Worm (Caenorhabditis elegans) whole organism, late embryonic: Measurements from ENCODE around the gene B0024.4.
A peak's percentile ranks its signal among the peaks of the same experiment; 100 is the strongest.

Source experiments
- C08G9.2 ChIP-seq: sonication (generic microtip); optimal IDR thresholded peaks from 2 replicates; lab custom pipeline; 2016; ENCODE audit warnings: mild to moderate bottlenecking, missing genetic modification characterization, moderate library complexity, missing compliant biosample characterization
- C38D4.7 ChIP-seq: fragments of 200-800 bp; sonication (Bioruptor generic); optimal IDR thresholded peaks from 2 replicates; lab custom pipeline; 2018; ENCODE audit warnings: mild to moderate bottlenecking, missing genetic modification characterization, moderate library complexity, missing compliant biosample characterization
- T23F11.4 ChIP-seq: fragments of 200-800 bp; sonication (Bioruptor generic); optimal IDR thresholded peaks from 2 replicates; lab custom pipeline; 2018; ENCODE audit warnings: mild to moderate bottlenecking, missing genetic modification characterization, missing compliant biosample characterization
- Y22D7AL.16 ChIP-seq: sonication (generic microtip); optimal IDR thresholded peaks from 2 replicates; lab custom pipeline; 2016; ENCODE audit warnings: missing genetic modification characterization, missing compliant biosample characterization
- ama-1 ChIP-seq: fragments of 150-350 bp; optimal IDR thresholded peaks from 2 replicates; lab custom pipeline; 2014
- ceh-2 ChIP-seq: sonication (generic microtip); optimal IDR thresholded peaks from 2 replicates; lab custom pipeline; 2016; ENCODE audit warnings: missing genotype, missing genetic modification characterization, missing compliant biosample characterization
- ceh-30 ChIP-seq: fragments of 150-350 bp; optimal IDR thresholded peaks from 2 replicates; lab custom pipeline; 2014; ENCODE audit warnings: missing biosample characterization, missing genetic modification characterization
- ceh-34 ChIP-seq: sonication (generic microtip); optimal IDR thresholded peaks from 2 replicates; lab custom pipeline; 2016; ENCODE audit warnings: mild to moderate bottlenecking, missing genetic modification characterization, missing compliant biosample characterization
- ceh-45 ChIP-seq: fragments of 200-800 bp; sonication (Bioruptor generic); IDR thresholded peaks from 2 replicates; pipeline ENCODE4 v1.3.6; 2022; ENCODE audit warnings: missing genetic modification reagents, missing genetic modification characterization, missing compliant biosample characterization
- ceh-48 ChIP-seq: sonication (generic microtip); optimal IDR thresholded peaks from 2 replicates; lab custom pipeline; 2016; ENCODE audit warnings: missing genetic modification characterization, inconsistent platforms, missing compliant biosample characterization
- ceh-6 ChIP-seq: fragments of 200-800 bp; sonication (Bioruptor generic); optimal IDR thresholded peaks from 2 replicates; lab custom pipeline; 2018; ENCODE audit warnings: mild to moderate bottlenecking, missing genetic modification characterization, missing compliant biosample characterization
- ceh-9 ChIP-seq: sonication (generic microtip); optimal IDR thresholded peaks from 2 replicates; lab custom pipeline; 2016; ENCODE audit warnings: mild to moderate bottlenecking, missing genetic modification characterization, inconsistent platforms, missing compliant biosample characterization
- che-1 ChIP-seq: sonication (generic microtip); optimal IDR thresholded peaks from 2 replicates; lab custom pipeline; 2016; ENCODE audit warnings: mild to moderate bottlenecking, missing genetic modification characterization, missing compliant biosample characterization
- elt-2 ChIP-seq: sonication (generic microtip); optimal IDR thresholded peaks from 2 replicates; lab custom pipeline; 2016; ENCODE audit warnings: missing genetic modification reagents, missing genetic modification characterization, missing compliant biosample characterization
- ets-4 ChIP-seq: sonication (generic microtip); optimal IDR thresholded peaks from 2 replicates; lab custom pipeline; 2016; ENCODE audit warnings: missing genetic modification characterization, missing compliant biosample characterization
- eyg-1 ChIP-seq: sonication (generic microtip); optimal IDR thresholded peaks from 2 replicates; lab custom pipeline; 2016; ENCODE audit warnings: missing genotype, missing genetic modification characterization, missing compliant biosample characterization
- fax-1 ChIP-seq: sonication (generic microtip); optimal IDR thresholded peaks from 2 replicates; lab custom pipeline; 2016; ENCODE audit warnings: missing genotype, missing genetic modification characterization, missing compliant biosample characterization
- gmeb-2 ChIP-seq: sonication (generic microtip); optimal IDR thresholded peaks from 2 replicates; lab custom pipeline; 2016; ENCODE audit warnings: missing genetic modification characterization, inconsistent platforms, missing compliant biosample characterization
- hlh-30 ChIP-seq: sonication (generic microtip); optimal IDR thresholded peaks from 2 replicates; lab custom pipeline; 2017; ENCODE audit warnings: antibody characterized with exemption, missing genetic modification characterization, missing compliant biosample characterization; ENCODE audit not compliant: insufficient read depth
- hlh-8 ChIP-seq: sonication (generic microtip); optimal IDR thresholded peaks from 2 replicates; lab custom pipeline; 2016; ENCODE audit warnings: missing genotype, missing genetic modification characterization, missing compliant biosample characterization
- lim-6 ChIP-seq: sonication (generic microtip); optimal IDR thresholded peaks from 2 replicates; lab custom pipeline; 2016; ENCODE audit warnings: missing genetic modification characterization, missing compliant biosample characterization
- madf-2 ChIP-seq: sonication (generic microtip); optimal IDR thresholded peaks from 2 replicates; lab custom pipeline; 2017; ENCODE audit warnings: missing genetic modification characterization, missing compliant biosample characterization
- mec-3 ChIP-seq: sonication (generic microtip); optimal IDR thresholded peaks from 2 replicates; lab custom pipeline; 2016; ENCODE audit warnings: borderline replicate concordance, missing genetic modification characterization, missing compliant biosample characterization
- npax-4 ChIP-seq: sonication (generic microtip); optimal IDR thresholded peaks from 2 replicates; lab custom pipeline; 2016; ENCODE audit warnings: missing genetic modification characterization, missing compliant biosample characterization
- odd-2 ChIP-seq: sonication (generic microtip); optimal IDR thresholded peaks from 2 replicates; lab custom pipeline; 2017; ENCODE audit warnings: antibody characterized with exemption, mild to moderate bottlenecking, missing genetic modification characterization, missing compliant biosample characterization
- pat-9 ChIP-seq: fragments of 200-800 bp; sonication (Bioruptor generic); optimal IDR thresholded peaks from 2 replicates; lab custom pipeline; 2018; ENCODE audit warnings: mild to moderate bottlenecking, missing genetic modification characterization, moderate library complexity, missing compliant biosample characterization
- pax-1 ChIP-seq: fragments of 150-350 bp; optimal IDR thresholded peaks from 2 replicates; lab custom pipeline; 2014; ENCODE audit warnings: missing biosample characterization, missing genetic modification characterization
- pha-4 ChIP-seq: fragments of 150-350 bp; optimal IDR thresholded peaks from 2 replicates; lab custom pipeline; 2018; ENCODE audit warnings: missing biosample characterization, missing genetic modification reagents, missing genetic modification characterization
- pqm-1 ChIP-seq: sonication (generic microtip); optimal IDR thresholded peaks from 2 replicates; lab custom pipeline; 2016; ENCODE audit warnings: missing genetic modification characterization, missing compliant biosample characterization
- pros-1 ChIP-seq: fragments of 150-350 bp; optimal IDR thresholded peaks from 2 replicates; lab custom pipeline; 2014; ENCODE audit warnings: missing biosample characterization, missing genetic modification reagents, missing genetic modification characterization
- rnt-1 ChIP-seq: sonication (generic microtip); optimal IDR thresholded peaks from 2 replicates; lab custom pipeline; 2016; ENCODE audit warnings: missing genetic modification characterization, missing compliant biosample characterization
- sdc-2 ChIP-seq: sonication (generic microtip); optimal IDR thresholded peaks from 2 replicates; lab custom pipeline; 2016; ENCODE audit warnings: missing genotype, missing genetic modification characterization, missing compliant biosample characterization
- sox-2 ChIP-seq: fragments of 200-800 bp; sonication (Bioruptor generic); IDR thresholded peaks from 2 replicates; pipeline ENCODE4 v1.3.6; 2022; ENCODE audit warnings: missing genetic modification reagents, missing genetic modification characterization, missing compliant biosample characterization
- sox-4 ChIP-seq: sonication (generic microtip); optimal IDR thresholded peaks from 2 replicates; lab custom pipeline; 2017; ENCODE audit warnings: mild to moderate bottlenecking, missing genetic modification characterization, inconsistent platforms, missing compliant biosample characterization
- syd-9 ChIP-seq: sonication (generic microtip); optimal IDR thresholded peaks from 2 replicates; lab custom pipeline; 2016; ENCODE audit warnings: mild to moderate bottlenecking, missing genetic modification characterization, moderate library complexity, missing compliant biosample characterization
- tbx-7 ChIP-seq: sonication (generic microtip); optimal IDR thresholded peaks from 2 replicates; lab custom pipeline; 2016; ENCODE audit warnings: missing genotype, missing genetic modification characterization, missing compliant biosample characterization
- ttx-3 ChIP-seq: sonication (generic microtip); optimal IDR thresholded peaks from 2 replicates; lab custom pipeline; 2016; ENCODE audit warnings: missing genetic modification reagents, missing genetic modification characterization, missing compliant biosample characterization
- unc-3 ChIP-seq, 2 experiments: fragments of 200-800 bp in 1 of 2; sonication (Bioruptor generic) in 1 of 2; sonication (generic microtip) in 1 of 2; conservative IDR thresholded peaks in 1 of 2; optimal IDR thresholded peaks in 1 of 2; 2 replicates each; pipeline versions ENCODE4 v1.3.6 to Lab custom; 2016 to 2022; ENCODE audit warnings: missing compliant biosample characterization in 2 of 2, missing genetic modification characterization in 2 of 2, missing genetic modification reagents in 1 of 2
- unc-42 ChIP-seq: sonication (generic microtip); optimal IDR thresholded peaks from 2 replicates; lab custom pipeline; 2016; ENCODE audit warnings: missing genotype, missing genetic modification characterization, missing compliant biosample characterization
- zip-5 ChIP-seq: sonication (generic microtip); optimal IDR thresholded peaks from 2 replicates; lab custom pipeline; 2016; ENCODE audit warnings: missing genetic modification characterization, missing compliant biosample characterization

B0024.4 gene

DNA sequence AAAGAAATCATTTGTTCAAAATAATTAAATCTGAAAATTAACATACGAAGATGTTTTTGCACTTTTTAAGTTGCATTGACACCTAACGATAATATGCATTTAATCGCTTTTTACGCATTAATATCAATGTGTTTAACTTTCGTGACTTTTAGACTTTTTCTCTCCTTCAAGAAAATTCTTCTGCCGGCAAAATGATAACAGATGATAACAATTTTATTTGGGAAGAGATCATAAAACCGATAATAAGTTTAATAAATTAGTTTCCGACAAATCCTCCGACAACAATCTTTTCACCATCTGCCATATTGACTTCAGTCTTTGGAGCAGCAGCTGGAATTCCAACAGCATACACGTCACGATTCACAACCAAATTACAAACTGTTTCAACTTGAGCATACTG is 17.1 kb upstream of the B0024.4 start:
- TF ChIP-seq odd-2 (tag; lab: Kevin White, UChicago) (no peak), elt-2 (tag; lab: Kevin White, UChicago) (peak; percentile 15)

ce11 chrV:10281374-10281773 is 15.8 kb upstream of the B0024.4 start, which contains the start of gene lys-2:
lys-2 (minus strand) TSS chrV:10281474.
- TF ChIP-seq sdc-2 (tag; lab: Kevin White, UChicago) (no peak), ttx-3 (tag; lab: Kevin White, UChicago) (no peak), zip-5 (tag; lab: Kevin White, UChicago) (no peak), rnt-1 (no peak), ceh-6 (no peak), syd-9 (tag; lab: Kevin White, UChicago) (no peak), tbx-7 (tag; lab: Kevin White, UChicago) (no peak), ama-1 (no peak), lim-6 (no peak), npax-4 (tag; lab: Kevin White, UChicago) (no peak), sox-2 (GFP tag; lab: Robert Waterston, UW) (no peak), pax-1 (tag; lab: Kevin White, UChicago) (no peak), sox-4 (tag; lab: Kevin White, UChicago) (no peak), ceh-2 (tag; lab: Kevin White, UChicago) (no peak), unc-3 (GFP tag; conservative IDR thresholded peaks at IDR 0.05; lab: Robert Waterston, UW) (no peak), unc-3 (tag; optimal IDR thresholded peaks at IDR 0.05; lab: Kevin White, UChicago) (no peak)

ce11 chrV:10283444-10283843 is 13.8 kb upstream of the B0024.4 start, which contains the start of gene lys-3:
lys-3 (minus strand) TSS chrV:10283544.
- no peak for TF ChIP-seq C08G9.2 (tag; lab: Kevin White, UChicago)

DNA sequence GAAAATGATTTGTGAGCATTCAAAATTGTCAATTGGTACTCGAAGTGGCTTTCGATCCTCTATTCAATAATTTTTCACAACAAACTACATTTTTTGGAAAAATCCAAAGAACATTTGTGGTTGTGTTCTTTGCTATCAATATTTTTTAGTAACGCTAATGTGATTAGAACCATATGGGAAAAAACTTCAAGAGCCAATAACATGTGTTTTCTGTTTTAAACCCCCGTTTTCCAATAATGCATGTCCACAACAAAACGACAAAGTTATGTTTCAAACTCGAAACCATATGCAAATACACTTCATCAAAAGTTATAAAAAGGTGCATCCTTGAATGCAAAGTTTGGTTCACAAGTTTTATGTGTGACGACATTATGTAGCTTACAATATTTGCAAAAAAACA is 11.3 kb upstream of the B0024.4 start:
- TF ChIP-seq pha-4 (tag; lab: Kevin White, UChicago) (no peak), ama-1 (no peak), lim-6 (no peak), unc-3 (GFP tag; conservative IDR thresholded peaks at IDR 0.05; lab: Robert Waterston, UW) (no peak), unc-3 (tag; optimal IDR thresholded peaks at IDR 0.05; lab: Kevin White, UChicago) (no peak), eyg-1 (tag; lab: Kevin White, UChicago) (no peak), hlh-30 (tag; lab: Kevin White, UChicago) (no peak), che-1 (tag; lab: Kevin White, UChicago) (no peak), C08G9.2 (tag; lab: Kevin White, UChicago) (no peak), ceh-30 (tag; lab: Kevin White, UChicago) (no peak), pax-1 (tag; lab: Kevin White, UChicago) (no peak), hlh-8 (tag; lab: Kevin White, UChicago) (no peak), madf-2 (tag; lab: Kevin White, UChicago) (no peak), sox-2 (GFP tag; lab: Robert Waterston, UW) (no peak), unc-42 (no peak), ets-4 (tag; lab: Kevin White, UChicago) (no peak), Y22D7AL.16 (no peak), gmeb-2 (no peak)

DNA sequence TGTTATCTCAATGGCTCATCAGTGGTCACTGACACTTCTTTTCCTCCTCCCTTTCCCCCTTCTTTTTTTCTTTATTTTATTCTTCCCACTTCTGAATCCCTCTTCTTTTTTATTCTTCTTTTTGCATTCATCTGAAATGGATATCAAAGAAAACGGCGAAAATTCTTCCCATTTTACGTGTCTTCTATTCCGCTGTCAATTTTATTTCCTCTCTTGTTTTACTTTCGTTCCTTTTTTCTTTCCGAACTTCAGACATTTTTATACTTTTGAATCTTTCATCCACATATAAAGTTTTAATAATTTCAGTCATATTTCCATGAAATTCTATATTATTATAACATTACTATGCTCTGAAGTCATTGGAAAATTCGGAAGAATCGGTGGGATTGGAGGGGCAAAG is 9.9 kb upstream of the B0024.4 start, which contains the start of gene B0024.3:
TSS of gene B0024.3 (plus strand) at position 301 of the 400 bp plus-strand sequence.
- no peak for TF ChIP-seq ceh-34 (tag; lab: Kevin White, UChicago)
- no peak for TF ChIP-seq T23F11.4 (GFP tag; lab: Kevin White, UChicago)
- TF ChIP-seq zip-5 (tag; lab: Kevin White, UChicago): no peak
- TF ChIP-seq fax-1 (tag; lab: Kevin White, UChicago): no peak
- TF ChIP-seq mec-3 (tag; lab: Kevin White, UChicago): no peak
- TF ChIP-seq unc-3 (GFP tag; conservative IDR thresholded peaks at IDR 0.05; lab: Robert Waterston, UW): no peak
- TF ChIP-seq unc-3 (tag; optimal IDR thresholded peaks at IDR 0.05; lab: Kevin White, UChicago): no peak
- TF ChIP-seq npax-4 (tag; lab: Kevin White, UChicago): no peak
- no peak for TF ChIP-seq ttx-3 (tag; lab: Kevin White, UChicago)
- no peak for TF ChIP-seq che-1 (tag; lab: Kevin White, UChicago)
- no peak for TF ChIP-seq ceh-2 (tag; lab: Kevin White, UChicago)
- no peak for TF ChIP-seq lim-6
- no peak for TF ChIP-seq hlh-30 (tag; lab: Kevin White, UChicago)
- TF ChIP-seq pros-1 (tag; lab: Kevin White, UChicago): no peak
- no peak for TF ChIP-seq C38D4.7
- TF ChIP-seq ceh-9: no peak
- TF ChIP-seq pat-9 (tag; lab: Kevin White, UChicago): no peak
- TF ChIP-seq ceh-45 (GFP tag; lab: Robert Waterston, UW): no peak
- no peak for TF ChIP-seq ceh-48 (tag; lab: Kevin White, UChicago)
- TF ChIP-seq ama-1: no peak
- TF ChIP-seq pqm-1 (tag; lab: Kevin White, UChicago): no peak
